Worm (Caenorhabditis elegans): ENCODE data around the gene C39H7.4.

C39H7.4 gene

DNA sequence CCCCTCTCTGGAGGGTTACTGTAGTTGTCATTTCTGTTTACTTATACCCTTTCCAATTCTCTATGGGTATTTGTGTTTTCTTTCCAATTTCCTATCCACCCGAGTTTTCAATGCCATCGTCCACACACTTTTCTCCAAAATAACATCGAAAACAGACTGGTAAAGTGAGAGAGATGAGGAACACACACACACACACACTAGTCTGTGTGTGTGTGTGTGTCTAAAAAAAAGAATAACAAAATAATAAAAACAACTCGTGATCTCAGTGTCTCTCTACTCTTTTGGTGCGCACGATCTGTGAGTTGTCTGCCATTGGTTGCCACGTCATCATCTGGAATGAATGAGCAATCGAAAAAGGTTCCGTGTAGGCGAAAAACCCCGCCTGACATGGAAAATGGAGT, 28.1 kb downstream of the C39H7.4 start (continued):
- no peak for TF ChIP-seq F49E8.2 (tag; optimal IDR thresholded peaks at IDR 0.05; ENCODE audit: borderline replicate concordance)
- no peak for TF ChIP-seq nhr-76 (tag; optimal IDR thresholded peaks at IDR 0.05)
- no peak for TF ChIP-seq D1046.2 (GFP tag; IDR thresholded peaks at IDR 0.05)
- no peak for TF ChIP-seq dmd-9 (GFP tag; IDR thresholded peaks at IDR 0.05)
- no peak for TF ChIP-seq php-3 (GFP tag; IDR thresholded peaks at IDR 0.05)
- no peak for TF ChIP-seq lir-3 (tag; optimal IDR thresholded peaks at IDR 0.05)
- TF ChIP-seq ceh-44 (GFP tag; IDR thresholded peaks at IDR 0.05), result no peak
- no peak for TF ChIP-seq egl-27 (tag; optimal IDR thresholded peaks at IDR 0.05)

- no peak for TF ChIP-seq D1046.2 (GFP tag; IDR thresholded peaks at IDR 0.05)
- no peak for TF ChIP-seq ceh-62 (tag; optimal IDR thresholded peaks at IDR 0.05)
- no peak for TF ChIP-seq hlh-30 (tag; optimal IDR thresholded peaks at IDR 0.05; ENCODE audit: insufficient read depth)
- no peak for TF ChIP-seq skn-1 (tag; optimal IDR thresholded peaks at IDR 0.05)
- no peak for TF ChIP-seq nhr-10 (tag; optimal IDR thresholded peaks at IDR 0.05)
- no peak for TF ChIP-seq zip-2 (tag; optimal IDR thresholded peaks at IDR 0.05)
- no peak for TF ChIP-seq unc-39 (tag; optimal IDR thresholded peaks at IDR 0.05)
- no peak for TF ChIP-seq nhr-42 (GFP tag; IDR thresholded peaks at IDR 0.05)
- TF ChIP-seq unc-62 (GFP tag; optimal IDR thresholded peaks at IDR 0.05 in 1 of 2), result no peak
- no peak for TF ChIP-seq unc-62 (tag; optimal IDR thresholded peaks at IDR 0.05)
- TF ChIP-seq ceh-44 (GFP tag; IDR thresholded peaks at IDR 0.05), result no peak
- TF ChIP-seq mes-2 (tag; optimal IDR thresholded peaks at IDR 0.05; ENCODE audit: poor library complexity, severe bottlenecking), result no peak
- no peak for TF ChIP-seq madf-9 (GFP tag; conservative IDR thresholded peaks at IDR 0.05)
- no peak for TF ChIP-seq lin-15B (tag; optimal IDR thresholded peaks at IDR 0.05)
- no peak for TF ChIP-seq nhr-111 (GFP tag; optimal IDR thresholded peaks at IDR 0.05)
- no peak for TF ChIP-seq vab-7 (GFP tag; IDR thresholded peaks at IDR 0.05)
- TF ChIP-seq egl-43 (GFP tag; IDR thresholded peaks at IDR 0.05), result no peak
Measured at ce11 chrIV:5584384-5584783, 30.0 kb downstream of the C39H7.4 start, which contains the start of gene fkh-7. Gene fkh-7 (plus strand): TSS chrIV:5584684.

DNA sequence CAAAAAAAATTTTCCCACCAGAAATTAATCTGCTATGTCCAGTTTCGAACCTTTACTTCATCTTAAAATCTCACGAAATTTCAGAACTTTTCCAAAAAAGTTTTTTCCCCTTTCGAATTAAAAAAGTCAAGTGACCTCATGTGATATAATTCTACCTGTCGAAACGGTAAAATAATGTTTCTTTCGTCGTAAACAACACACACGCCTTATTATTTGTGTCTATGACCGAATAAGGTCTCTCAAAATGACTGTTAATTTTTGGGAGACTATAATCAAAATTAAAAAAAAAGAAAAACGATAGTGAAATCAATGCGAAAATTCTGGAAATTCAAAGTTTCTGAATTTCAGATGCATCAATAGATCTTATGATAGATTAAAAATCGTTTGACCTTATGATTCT, 31.2 kb downstream of the C39H7.4 start:
- TF ChIP-seq unc-39 (tag; optimal IDR thresholded peaks at IDR 0.05), result no peak
- TF ChIP-seq hif-1 (tag; optimal IDR thresholded peaks at IDR 0.05), result no peak
- TF ChIP-seq dpl-1 (GFP tag; optimal IDR thresholded peaks at IDR 0.05), result no peak
- TF ChIP-seq nhr-111 (GFP tag; optimal IDR thresholded peaks at IDR 0.05), result no peak
- no peak for TF ChIP-seq T20F7.1 (GFP tag; optimal IDR thresholded peaks at IDR 0.05)
- no peak for TF ChIP-seq ceh-44 (GFP tag; IDR thresholded peaks at IDR 0.05)
- no peak for TF ChIP-seq saeg-2 (GFP tag; IDR thresholded peaks at IDR 0.05)
- TF ChIP-seq hmg-1.1 (GFP tag; IDR thresholded peaks at IDR 0.05), result no peak
- no peak for TF ChIP-seq hlh-11 (tag; optimal IDR thresholded peaks at IDR 0.05)
- TF ChIP-seq F10B5.3 (tag; optimal IDR thresholded peaks at IDR 0.05), result no peak
- TF ChIP-seq nhr-28 (tag; optimal IDR thresholded peaks at IDR 0.05), result peak; percentile 42
- TF ChIP-seq ceh-62 (tag; optimal IDR thresholded peaks at IDR 0.05), result no peak
- TF ChIP-seq pha-4 (GFP tag; IDR thresholded peaks at IDR 0.05), result no peak
- no peak for TF ChIP-seq pha-4 (tag; optimal IDR thresholded peaks at IDR 0.05)
- no peak for TF ChIP-seq dmd-9 (GFP tag; IDR thresholded peaks at IDR 0.05)
- TF ChIP-seq daf-19 (GFP tag; conservative IDR thresholded peaks at IDR 0.05), result no peak
- no peak for TF ChIP-seq nhr-11 (tag; optimal IDR thresholded peaks at IDR 0.05)
- TF ChIP-seq daf-16 (GFP tag; optimal IDR thresholded peaks at IDR 0.05), result no peak
- peak; percentile 95 for TF ChIP-seq daf-16 (tag; optimal IDR thresholded peaks at IDR 0.05)
- no peak for TF ChIP-seq F37D6.2 (tag; optimal IDR thresholded peaks at IDR 0.05)
- TF ChIP-seq ceh-32 (tag; optimal IDR thresholded peaks at IDR 0.05; ENCODE audit: poor library complexity), result no peak
- peak; percentile 34 for TF ChIP-seq hlh-30 (tag; optimal IDR thresholded peaks at IDR 0.05; ENCODE audit: insufficient read depth)
- TF ChIP-seq unc-62 (GFP tag; optimal IDR thresholded peaks at IDR 0.05 in 1 of 2), result no peak
- TF ChIP-seq unc-62 (tag; optimal IDR thresholded peaks at IDR 0.05), result no peak
- no peak for TF ChIP-seq set-16 (GFP tag; IDR thresholded peaks at IDR 0.05)
- no peak for TF ChIP-seq ceh-20 (GFP tag; IDR thresholded peaks at IDR 0.05)
